Worm (Caenorhabditis elegans) whole organism, L4 larva: ENCODE data around the gene C43C3.4.

Source experiments
- F49E8.2 ChIP-seq: sonication (generic microtip); optimal IDR thresholded peaks from 2 replicates; lab custom pipeline; 2016; ENCODE audit warnings: missing compliant biosample characterization, mild to moderate bottlenecking, missing genetic modification characterization, borderline replicate concordance
- egl-27 ChIP-seq: sonication (generic microtip); optimal IDR thresholded peaks from 3 replicates; lab custom pipeline; 2017; ENCODE audit warnings: missing biosample characterization, missing genetic modification reagents, missing genetic modification characterization
- gei-8 ChIP-seq: fragments of 200-800 bp; sonication (Bioruptor generic); optimal IDR thresholded peaks from 2 replicates; lab custom pipeline; 2018; ENCODE audit warnings: mild to moderate bottlenecking, missing genetic modification characterization, missing compliant biosample characterization
- mep-1 ChIP-seq: fragments of 150-350 bp; sonication (generic microtip); optimal IDR thresholded peaks from 3 replicates; lab custom pipeline; 2014; ENCODE audit warnings: missing biosample characterization, missing genetic modification characterization
- nhr-237 ChIP-seq: sonication (generic microtip); optimal IDR thresholded peaks from 2 replicates; lab custom pipeline; 2017; ENCODE audit warnings: missing biosample characterization, missing genetic modification characterization
- nhr-6 ChIP-seq: fragments of 150-350 bp; optimal IDR thresholded peaks from 2 replicates; lab custom pipeline; 2014; ENCODE audit warnings: missing biosample characterization, missing genetic modification characterization

ce11 chrX:9687264-9687663 is 12.6 kb upstream of the C43C3.4 start:
- TF ChIP-seq gei-8 (GFP tag; lab: Kevin White, UChicago) = no peak
- TF ChIP-seq egl-27 = no peak
- TF ChIP-seq nhr-6 (tag; lab: Kevin White, UChicago) = no peak
- TF ChIP-seq nhr-237 (tag; lab: Kevin White, UChicago) = no peak
- no peak for TF ChIP-seq mep-1
- no peak for TF ChIP-seq F49E8.2 (tag; lab: Kevin White, UChicago)
